Fruit fly (Drosophila melanogaster): ENCODE measurements around the gene koko.

dm6 chr3R:18384972-18385371, 17.9 kb upstream of the koko start, which contains the start of gene CG14309:
- TF ChIP-seq achi (GFP tag; optimal IDR thresholded peaks at IDR 0.05) (no peak), dac (GFP tag; optimal IDR thresholded peaks at IDR 0.05) (no peak), CG10669 (GFP tag; optimal IDR thresholded peaks at IDR 0.05) (no peak), fd59A (GFP tag; optimal IDR thresholded peaks at IDR 0.05) (no peak), CG1621 (tag; optimal IDR thresholded peaks at IDR 0.05) (no peak), spab (GFP tag; optimal IDR thresholded peaks at IDR 0.05) (no peak), Sox14 (GFP tag; optimal IDR thresholded peaks at IDR 0.05) (no peak), esn (GFP tag; optimal IDR thresholded peaks at IDR 0.05) (no peak)
